Worm (Caenorhabditis elegans): ENCODE data around the gene svop-1.

DNA sequence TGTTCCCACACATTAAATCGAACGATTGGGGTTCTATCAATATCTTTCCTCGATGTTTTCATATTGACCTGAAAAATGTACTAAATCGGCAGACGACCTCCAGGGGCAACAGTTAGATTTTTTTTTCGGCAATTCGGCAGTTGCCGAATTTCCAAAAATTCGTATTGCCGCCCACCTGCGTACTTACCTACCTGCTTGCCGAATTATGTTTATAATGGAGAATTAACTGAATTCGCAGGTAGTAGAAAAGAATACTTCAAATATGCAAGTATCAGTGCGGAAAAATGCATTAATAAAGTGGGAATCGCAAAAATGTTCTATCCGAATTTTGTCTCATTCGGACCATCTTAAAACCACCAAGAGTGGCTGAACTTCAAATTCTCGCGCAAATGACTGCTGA is 15.6 kb downstream of the svop-1 start:
- TF ChIP-seq unc-62 (GFP tag; optimal IDR thresholded peaks at IDR 0.05) (no peak), R02D3.7 (tag; optimal IDR thresholded peaks at IDR 0.05) (no peak), nhr-77 (tag; optimal IDR thresholded peaks at IDR 0.05) (no peak)
